Fruit fly (Drosophila melanogaster): ENCODE results near the gene CG13318.

CG13318 gene

DNA sequence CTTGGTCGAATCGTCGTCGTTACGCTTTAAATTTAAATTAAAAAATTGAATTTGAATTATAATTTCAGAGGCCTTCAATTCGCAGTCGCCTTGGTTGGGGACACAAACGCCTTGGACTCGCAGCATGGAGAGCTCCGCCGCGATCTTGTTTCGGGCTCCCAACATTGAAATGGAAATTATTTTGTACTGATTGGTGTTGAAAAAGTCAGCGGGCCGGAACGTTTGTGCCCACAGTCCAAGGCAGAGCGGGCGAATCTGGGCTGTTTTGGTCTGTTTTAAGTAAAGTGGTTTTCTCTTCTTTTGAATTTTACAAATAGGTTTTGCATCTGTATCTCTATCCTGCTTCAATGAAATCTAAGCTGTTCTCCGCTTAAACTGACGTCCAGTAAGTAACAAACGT is 42.6 kb upstream of the CG13318 start (continued):
- TF ChIP-seq Rfx (GFP tag; IDR thresholded peaks at IDR 0.05): peak; percentile 12
- no peak for TF ChIP-seq CG31365 (tag; optimal IDR thresholded peaks at IDR 0.05)
- TF ChIP-seq nom (GFP tag; optimal IDR thresholded peaks at IDR 0.05): peak; percentile 11
- peak; percentile 68 for TF ChIP-seq ftz-f1 (GFP tag; optimal IDR thresholded peaks at IDR 0.05)
- TF ChIP-seq grn (GFP tag; optimal IDR thresholded peaks at IDR 0.05): no peak
- TF ChIP-seq CG7987 (GFP tag; optimal IDR thresholded peaks at IDR 0.05): no peak
- TF ChIP-seq pzg (GFP tag; optimal IDR thresholded peaks at IDR 0.05): no peak
- TF ChIP-seq Oli (tag; optimal IDR thresholded peaks at IDR 0.05): no peak
- no peak for TF ChIP-seq al (GFP tag; IDR thresholded peaks at IDR 0.05)
- TF ChIP-seq ken (GFP tag; IDR thresholded peaks at IDR 0.05): no peak
- no peak for TF ChIP-seq CG1602 (GFP tag; optimal IDR thresholded peaks at IDR 0.05)
- TF ChIP-seq wor (GFP tag; IDR thresholded peaks at IDR 0.05): no peak
- no peak for TF ChIP-seq phol (tag; optimal IDR thresholded peaks at IDR 0.05)
- no peak for TF ChIP-seq sna (GFP tag; IDR thresholded peaks at IDR 0.05; ENCODE audit: partially characterized antibody)
- TF ChIP-seq her (GFP tag; optimal IDR thresholded peaks at IDR 0.05): no peak
- TF ChIP-seq jumu (GFP tag; optimal IDR thresholded peaks at IDR 0.05): no peak
- no peak for TF ChIP-seq CG10267 (tag; optimal IDR thresholded peaks at IDR 0.05)
- no peak for TF ChIP-seq Ravus (GFP tag; IDR thresholded peaks at IDR 0.05)
- no peak for TF ChIP-seq CG8290 (GFP tag; optimal IDR thresholded peaks at IDR 0.05)
- TF ChIP-seq CG8290 (tag; optimal IDR thresholded peaks at IDR 0.05): no peak
- no peak for TF ChIP-seq YL-1 (GFP tag; optimal IDR thresholded peaks at IDR 0.05)
- TF ChIP-seq tx (GFP tag; optimal IDR thresholded peaks at IDR 0.05): no peak
- no peak for TF ChIP-seq stwl (tag; optimal IDR thresholded peaks at IDR 0.05)
- TF ChIP-seq pfk (GFP tag; optimal IDR thresholded peaks at IDR 0.05): peak; percentile 7
- no peak for TF ChIP-seq CG2120 (GFP tag; optimal IDR thresholded peaks at IDR 0.05)
- TF ChIP-seq pan (optimal IDR thresholded peaks at IDR 0.05): no peak
- TF ChIP-seq pan (GFP tag; optimal IDR thresholded peaks at IDR 0.05 in 1 of 2, IDR thresholded peaks at IDR 0.05 in 1 of 2): no peak
- TF ChIP-seq CG18011 (GFP tag; optimal IDR thresholded peaks at IDR 0.05): no peak
- no peak for TF ChIP-seq zfh1 (GFP tag; IDR thresholded peaks at IDR 0.05)
- no peak for TF ChIP-seq gce (GFP tag; IDR thresholded peaks at IDR 0.05)
- no peak for TF ChIP-seq p53 (GFP tag; optimal IDR thresholded peaks at IDR 0.05)
- no peak for TF ChIP-seq CG2875 (GFP tag; optimal IDR thresholded peaks at IDR 0.05)
- no peak for TF ChIP-seq CG12236 (GFP tag; optimal IDR thresholded peaks at IDR 0.05)
- TF ChIP-seq NC2α (GFP tag; optimal IDR thresholded peaks at IDR 0.05): no peak

DNA sequence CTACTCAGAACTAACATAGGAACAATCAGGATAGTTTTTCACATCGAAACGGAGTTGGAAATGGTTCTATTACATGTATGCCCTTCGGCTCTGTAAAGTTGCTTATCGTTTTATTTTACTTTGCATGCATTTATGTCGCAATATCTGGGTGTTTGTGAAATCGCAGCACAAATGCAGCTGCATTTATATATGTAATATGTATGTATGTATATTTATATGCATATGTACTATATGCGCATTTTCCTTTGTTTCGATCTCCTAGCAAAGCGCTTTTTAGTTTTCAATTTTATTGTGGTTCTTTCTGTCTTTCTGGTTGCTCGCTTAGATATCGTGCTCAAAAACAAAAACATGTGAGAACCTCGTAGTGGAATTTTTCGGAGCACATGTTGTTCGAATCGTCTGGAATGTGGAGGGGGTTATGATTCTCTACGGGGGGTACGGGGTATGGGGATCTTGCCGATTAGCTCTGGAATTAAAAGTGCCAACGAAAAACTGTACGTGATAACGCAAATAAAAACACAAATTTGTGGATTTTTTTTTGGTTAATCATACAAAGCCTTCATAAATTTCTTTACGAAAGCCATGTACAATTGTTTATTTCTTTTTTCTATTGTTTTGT is 41.6 kb upstream of the CG13318 start:
- TF ChIP-seq Tbp (GFP tag; optimal IDR thresholded peaks at IDR 0.05) (no peak), slbo (GFP tag; IDR thresholded peaks at IDR 0.05) (no peak), eyg (GFP tag; optimal IDR thresholded peaks at IDR 0.05) (no peak), sqz (GFP tag; optimal IDR thresholded peaks at IDR 0.05) (no peak), CG4360 (GFP tag; IDR thresholded peaks at IDR 0.05) (0 out of 2 replicates have a peak, but pooled peaks have one; percentile 24), psq (GFP tag; optimal IDR thresholded peaks at IDR 0.05) (no peak), CG13624 (GFP tag; optimal IDR thresholded peaks at IDR 0.05) (no peak), CG10147 (GFP tag; optimal IDR thresholded peaks at IDR 0.05) (peak; percentile 32), btn (GFP tag; optimal IDR thresholded peaks at IDR 0.05) (no peak), CG10543 (GFP tag; optimal IDR thresholded peaks at IDR 0.05) (peak; percentile 81), CG7372 (GFP tag; IDR thresholded peaks at IDR 0.05) (no peak), ro (GFP tag; IDR thresholded peaks at IDR 0.05) (no peak), schlank (tag; optimal IDR thresholded peaks at IDR 0.05) (no peak), cwo (GFP tag; optimal IDR thresholded peaks at IDR 0.05) (peak; percentile 80), CG7963 (GFP tag; IDR thresholded peaks at IDR 0.05; ENCODE audit: partially characterized antibody) (no peak), B-H1 (GFP tag; IDR thresholded peaks at IDR 0.05) (no peak), Gsc (GFP tag; IDR thresholded peaks at IDR 0.05) (no peak), rib (GFP tag; IDR thresholded peaks at IDR 0.05) (peak; percentile 34; the same call in 1 of the 2 replicates), gsb-n (tag; optimal IDR thresholded peaks at IDR 0.05) (no peak), CG14441 (GFP tag; IDR thresholded peaks at IDR 0.05) (no peak)

Measured in whole organism, embryonic.